Worm (Caenorhabditis elegans) whole organism, late embryonic: ENCODE measurements around the gene F32H5.1.
A peak's percentile ranks its signal among the peaks of the same experiment; 100 is the strongest.

Experiments used
- C08G9.2 ChIP-seq: sonication (generic microtip); optimal IDR thresholded peaks from 2 replicates; lab custom pipeline; 2016; ENCODE audit warnings: mild to moderate bottlenecking, missing genetic modification characterization, moderate library complexity, missing compliant biosample characterization
- F13H6.1 ChIP-seq: sonication (generic microtip); optimal IDR thresholded peaks from 2 replicates; lab custom pipeline; 2016; ENCODE audit warnings: missing genetic modification characterization, missing compliant biosample characterization
- K09A11.1 ChIP-seq: sonication (generic microtip); optimal IDR thresholded peaks from 2 replicates; lab custom pipeline; 2017; ENCODE audit warnings: antibody characterized with exemption, mild to moderate bottlenecking, missing genetic modification characterization, missing compliant biosample characterization; ENCODE audit not compliant: insufficient read depth
- T23F11.4 ChIP-seq: fragments of 200-800 bp; sonication (Bioruptor generic); optimal IDR thresholded peaks from 2 replicates; lab custom pipeline; 2018; ENCODE audit warnings: mild to moderate bottlenecking, missing genetic modification characterization, missing compliant biosample characterization
- Y22D7AL.16 ChIP-seq: sonication (generic microtip); optimal IDR thresholded peaks from 2 replicates; lab custom pipeline; 2016; ENCODE audit warnings: missing genetic modification characterization, missing compliant biosample characterization
- ahr-1 ChIP-seq: sonication (generic microtip); optimal IDR thresholded peaks from 2 replicates; lab custom pipeline; 2016; ENCODE audit warnings: missing genetic modification characterization, missing compliant biosample characterization
- ama-1 ChIP-seq: fragments of 150-350 bp; optimal IDR thresholded peaks from 2 replicates; lab custom pipeline; 2014
- ceh-14 ChIP-seq: sonication (generic microtip); optimal IDR thresholded peaks from 2 replicates; lab custom pipeline; 2016; ENCODE audit warnings: missing genotype, missing genetic modification characterization, missing compliant biosample characterization
- ceh-19 ChIP-seq: fragments of 200-800 bp; sonication (Bioruptor generic); optimal IDR thresholded peaks from 2 replicates; lab custom pipeline; 2018; ENCODE audit warnings: mild to moderate bottlenecking, missing genetic modification characterization, missing compliant biosample characterization
- ceh-30 ChIP-seq: fragments of 150-350 bp; optimal IDR thresholded peaks from 2 replicates; lab custom pipeline; 2014; ENCODE audit warnings: missing biosample characterization, missing genetic modification characterization
- ceh-6 ChIP-seq: fragments of 200-800 bp; sonication (Bioruptor generic); optimal IDR thresholded peaks from 2 replicates; lab custom pipeline; 2018; ENCODE audit warnings: mild to moderate bottlenecking, missing genetic modification characterization, missing compliant biosample characterization
- dmd-4 ChIP-seq: sonication (generic microtip); optimal IDR thresholded peaks from 2 replicates; lab custom pipeline; 2016; ENCODE audit warnings: borderline replicate concordance, missing genetic modification characterization, missing compliant biosample characterization
- dve-1 ChIP-seq: sonication (generic microtip); optimal IDR thresholded peaks from 2 replicates; lab custom pipeline; 2017; ENCODE audit warnings: antibody characterized with exemption, mild to moderate bottlenecking, missing genetic modification characterization, missing compliant biosample characterization
- elt-2 ChIP-seq: sonication (generic microtip); optimal IDR thresholded peaks from 2 replicates; lab custom pipeline; 2016; ENCODE audit warnings: missing genetic modification reagents, missing genetic modification characterization, missing compliant biosample characterization
- ets-4 ChIP-seq: sonication (generic microtip); optimal IDR thresholded peaks from 2 replicates; lab custom pipeline; 2016; ENCODE audit warnings: missing genetic modification characterization, missing compliant biosample characterization
- fkh-10 ChIP-seq: fragments of 150-350 bp; optimal IDR thresholded peaks from 2 replicates; lab custom pipeline; 2014; ENCODE audit warnings: missing biosample characterization, missing genetic modification reagents, missing genetic modification characterization
- fkh-6 ChIP-seq: sonication (generic microtip); optimal IDR thresholded peaks from 2 replicates; lab custom pipeline; 2016; ENCODE audit warnings: missing genetic modification characterization, missing compliant biosample characterization
- gmeb-2 ChIP-seq: sonication (generic microtip); optimal IDR thresholded peaks from 2 replicates; lab custom pipeline; 2016; ENCODE audit warnings: missing genetic modification characterization, inconsistent platforms, missing compliant biosample characterization
- hlh-30 ChIP-seq: sonication (generic microtip); optimal IDR thresholded peaks from 2 replicates; lab custom pipeline; 2017; ENCODE audit warnings: antibody characterized with exemption, missing genetic modification characterization, missing compliant biosample characterization; ENCODE audit not compliant: insufficient read depth
- hlh-6 ChIP-seq: sonication (generic microtip); optimal IDR thresholded peaks from 2 replicates; lab custom pipeline; 2016; ENCODE audit warnings: missing genotype, missing genetic modification characterization, missing compliant biosample characterization
- lim-6 ChIP-seq: sonication (generic microtip); optimal IDR thresholded peaks from 2 replicates; lab custom pipeline; 2016; ENCODE audit warnings: missing genetic modification characterization, missing compliant biosample characterization
- madf-2 ChIP-seq: sonication (generic microtip); optimal IDR thresholded peaks from 2 replicates; lab custom pipeline; 2017; ENCODE audit warnings: missing genetic modification characterization, missing compliant biosample characterization
- mec-3 ChIP-seq: sonication (generic microtip); optimal IDR thresholded peaks from 2 replicates; lab custom pipeline; 2016; ENCODE audit warnings: borderline replicate concordance, missing genetic modification characterization, missing compliant biosample characterization
- nhr-232 ChIP-seq: sonication (generic microtip); optimal IDR thresholded peaks from 2 replicates; lab custom pipeline; 2016; ENCODE audit warnings: missing genetic modification characterization, missing compliant biosample characterization
- npax-4 ChIP-seq: sonication (generic microtip); optimal IDR thresholded peaks from 2 replicates; lab custom pipeline; 2016; ENCODE audit warnings: missing genetic modification characterization, missing compliant biosample characterization
- pag-3 ChIP-seq: sonication (generic microtip); optimal IDR thresholded peaks from 2 replicates; lab custom pipeline; 2016; ENCODE audit warnings: missing compliant biosample characterization, missing genetic modification characterization, borderline replicate concordance
- pat-9 ChIP-seq: fragments of 200-800 bp; sonication (Bioruptor generic); optimal IDR thresholded peaks from 2 replicates; lab custom pipeline; 2018; ENCODE audit warnings: mild to moderate bottlenecking, missing genetic modification characterization, moderate library complexity, missing compliant biosample characterization
- pqm-1 ChIP-seq: sonication (generic microtip); optimal IDR thresholded peaks from 2 replicates; lab custom pipeline; 2016; ENCODE audit warnings: missing genetic modification characterization, missing compliant biosample characterization
- rnt-1 ChIP-seq: sonication (generic microtip); optimal IDR thresholded peaks from 2 replicates; lab custom pipeline; 2016; ENCODE audit warnings: missing genetic modification characterization, missing compliant biosample characterization
- sdc-2 ChIP-seq: sonication (generic microtip); optimal IDR thresholded peaks from 2 replicates; lab custom pipeline; 2016; ENCODE audit warnings: missing genotype, missing genetic modification characterization, missing compliant biosample characterization
- sox-2 ChIP-seq: fragments of 200-800 bp; sonication (Bioruptor generic); IDR thresholded peaks from 2 replicates; pipeline ENCODE4 v1.3.6; 2022; ENCODE audit warnings: missing genetic modification reagents, missing genetic modification characterization, missing compliant biosample characterization
- tbx-2 ChIP-seq: sonication (generic microtip); optimal IDR thresholded peaks from 2 replicates; lab custom pipeline; 2016; ENCODE audit warnings: missing genetic modification characterization, missing compliant biosample characterization
- unc-86 ChIP-seq: sonication (generic microtip); optimal IDR thresholded peaks from 2 replicates; lab custom pipeline; 2016; ENCODE audit warnings: missing genetic modification characterization, missing compliant biosample characterization
- ztf-16 ChIP-seq: sonication (generic microtip); optimal IDR thresholded peaks from 2 replicates; lab custom pipeline; 2017; ENCODE audit warnings: missing genetic modification characterization, missing compliant biosample characterization

Gene F32H5.1

ce11 chrV:13387472-13387871, 29.6 kb upstream of the F32H5.1 start:
- TF ChIP-seq ama-1 (lab: Kevin White, UChicago) = peak; percentile 10
- TF ChIP-seq ceh-14 (tag; lab: Kevin White, UChicago) = no peak

ce11 chrV:13385798-13386197, 28.0 kb upstream of the F32H5.1 start, which contains the start of gene gcy-34:
Gene gcy-34, minus strand, starts transcription at chrV:13385898.
- no peak for TF ChIP-seq dve-1 (tag; lab: Kevin White, UChicago)
- TF ChIP-seq ztf-16 (tag; lab: Kevin White, UChicago) = no peak
- TF ChIP-seq T23F11.4 (GFP tag; lab: Kevin White, UChicago) = no peak
- TF ChIP-seq madf-2 (tag; lab: Kevin White, UChicago) = no peak
- no peak for TF ChIP-seq unc-86 (tag; lab: Kevin White, UChicago)
- no peak for TF ChIP-seq K09A11.1 (tag; lab: Kevin White, UChicago)
- TF ChIP-seq gmeb-2 (tag; lab: Kevin White, UChicago) = no peak
- TF ChIP-seq sox-2 (GFP tag; lab: Robert Waterston, UW) = no peak
- no peak for TF ChIP-seq nhr-232 (tag; lab: Kevin White, UChicago)
- TF ChIP-seq npax-4 (tag; lab: Kevin White, UChicago) = no peak
- TF ChIP-seq pat-9 = no peak
- TF ChIP-seq F13H6.1 (tag; lab: Kevin White, UChicago) = no peak
- TF ChIP-seq C08G9.2 (tag; lab: Kevin White, UChicago) = no peak
- TF ChIP-seq, all 69 proteins: peak for 0

- TF ChIP-seq elt-2 = peak; percentile 72
- TF ChIP-seq dve-1 (tag; lab: Kevin White, UChicago) = no peak
These were observed 23.1 kb upstream of the F32H5.1 start, which contains the start of gene cpz-2 for ce11 chrV:13380980-13381379. Gene cpz-2, plus strand, starts transcription at chrV:13381189.

- TF ChIP-seq hlh-6 (tag; lab: Kevin White, UChicago) = no peak
- TF ChIP-seq Y22D7AL.16 (tag; lab: Kevin White, UChicago) = no peak
- TF ChIP-seq ceh-30 (tag; lab: Kevin White, UChicago) = no peak
- TF ChIP-seq sdc-2 (tag; lab: Kevin White, UChicago) = no peak
- no peak for TF ChIP-seq hlh-30 (tag; lab: Kevin White, UChicago)
- TF ChIP-seq ceh-6 (GFP tag; lab: Kevin White, UChicago) = no peak
- TF ChIP-seq ets-4 = no peak
- TF ChIP-seq pag-3 (tag; lab: Kevin White, UChicago) = no peak
- TF ChIP-seq fkh-10 = no peak
- TF ChIP-seq ztf-16 (tag; lab: Kevin White, UChicago) = no peak
- TF ChIP-seq tbx-2 (tag; lab: Kevin White, UChicago) = no peak
- no peak for TF ChIP-seq ceh-19 (GFP tag; lab: Kevin White, UChicago)
- no peak for TF ChIP-seq fkh-6
These were observed 22.3 kb upstream of the F32H5.1 start, which contains the start of gene ifbp-1 for ce11 chrV:13380178-13380577. Gene ifbp-1, minus strand, starts transcription at chrV:13380262.

- TF ChIP-seq elt-2 = peak; percentile 81
- TF ChIP-seq dmd-4 = no peak
These were observed 19.3 kb upstream of the F32H5.1 start for ce11 chrV:13377130-13377529.

ce11 chrV:13375861-13376260, 18.0 kb upstream of the F32H5.1 start:
- TF ChIP-seq rnt-1 (tag; lab: Kevin White, UChicago) = no peak
- TF ChIP-seq fkh-10 = no peak
- TF ChIP-seq pqm-1 (tag; lab: Kevin White, UChicago) = no peak
- no peak for TF ChIP-seq ahr-1 (tag; lab: Kevin White, UChicago)
- no peak for TF ChIP-seq mec-3
- no peak for TF ChIP-seq lim-6 (tag; lab: Kevin White, UChicago)
